Fruit fly (Drosophila melanogaster): ENCODE results near the gene Ubr3.
A peak's percentile ranks its signal among the peaks of the same experiment; 100 is the strongest.

The Ubr3 gene

DNA sequence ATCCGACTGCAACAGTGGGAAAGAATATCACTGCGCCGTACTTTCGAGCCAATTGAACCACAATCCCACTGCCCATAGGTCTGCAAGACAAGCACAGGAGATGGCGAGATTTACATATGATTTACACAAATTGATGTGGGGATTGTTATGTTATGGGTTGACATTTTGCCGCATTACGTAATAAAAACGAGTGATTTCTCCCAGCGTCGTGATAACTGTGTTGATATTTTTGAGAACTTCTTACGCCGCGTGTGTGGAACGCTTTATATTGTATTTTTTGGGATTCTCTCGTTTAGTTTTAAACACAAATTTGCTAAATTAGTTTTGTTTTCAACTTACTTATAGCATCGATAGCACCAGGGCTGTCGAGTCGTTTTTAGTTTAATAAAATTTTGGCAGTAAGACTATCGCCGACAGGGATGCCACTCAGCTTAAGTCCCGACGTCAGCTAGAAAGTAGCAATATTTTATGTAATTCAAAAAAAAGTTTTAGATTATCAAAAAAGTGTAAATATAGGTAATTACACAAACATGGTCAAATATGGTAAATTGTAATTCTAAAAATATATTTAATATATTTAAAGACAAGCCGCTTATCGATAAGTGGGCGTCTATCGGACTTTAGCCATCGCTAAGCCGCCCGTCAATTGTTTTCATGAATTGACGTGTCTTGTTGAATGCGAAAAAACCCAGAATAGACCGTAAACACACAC lies 42.1 kb upstream of the Ubr3 start, which contains the start of the genes CG45089, ND-MNLL and p115:
Gene CG45089 (minus strand): TSS at position 388 of the 712 bp plus-strand sequence.
Gene ND-MNLL (minus strand): TSS at position 388 of the 712 bp plus-strand sequence.
Gene p115 (plus strand): TSS at position 621 of the 712 bp plus-strand sequence.
- TF ChIP-seq CG15710 (tag; optimal IDR thresholded peaks at IDR 0.05) (peak; percentile 38), CG12605 (GFP tag; IDR thresholded peaks at IDR 0.05) (no peak), gl (tag; optimal IDR thresholded peaks at IDR 0.05) (no peak), CG4496 (GFP tag; IDR thresholded peaks at IDR 0.05) (0 out of 3 replicates have a peak, but pooled peaks have one; percentile 26), CG13204 (GFP tag; optimal IDR thresholded peaks at IDR 0.05) (no peak), rn (GFP tag; IDR thresholded peaks at IDR 0.05) (no peak), EcR (GFP tag; optimal IDR thresholded peaks at IDR 0.05) (no peak), CG9948 (tag; optimal IDR thresholded peaks at IDR 0.05) (peak; percentile 20), CG8159 (tag; optimal IDR thresholded peaks at IDR 0.05) (peak; percentile 40), Snoo (tag; optimal IDR thresholded peaks at IDR 0.05) (peak; percentile 10), CG14655 (GFP tag; optimal IDR thresholded peaks at IDR 0.05) (no peak), CG32121 (GFP tag; IDR thresholded peaks at IDR 0.05) (peak; percentile 48; the same call in 1 of the 2 replicates), Pif1A (GFP tag; optimal IDR thresholded peaks at IDR 0.05) (peak; percentile 46), Ets98B (GFP tag; IDR thresholded peaks at IDR 0.05) (peak; percentile 17; the same call in 1 of the 2 replicates), CG17806 (tag; optimal IDR thresholded peaks at IDR 0.05) (peak; percentile 21), Pif1B (GFP tag; optimal IDR thresholded peaks at IDR 0.05) (peak; percentile 32), CG34367 (tag; optimal IDR thresholded peaks at IDR 0.05) (no peak)

- TF ChIP-seq CG4496 (GFP tag; IDR thresholded peaks at IDR 0.05) (no peak), D1 (tag; optimal IDR thresholded peaks at IDR 0.05) (no peak)
Measured at dm6 chrX:7900659-7901058, 35.0 kb upstream of the Ubr3 start.

dm6 chrX:7901153-7902038 lies 34.3 kb upstream of the Ubr3 start, which contains the start of the genes RpS6 and bys:
RpS6 (minus strand) TSS chrX:7901331.
bys (plus strand) TSS chrX:7901880.
- TF ChIP-seq EcR (GFP tag; optimal IDR thresholded peaks at IDR 0.05), result no peak
- peak; percentile 38 for TF ChIP-seq Ets98B (GFP tag; IDR thresholded peaks at IDR 0.05)
- TF ChIP-seq CG17806 (tag; optimal IDR thresholded peaks at IDR 0.05), result no peak
- no peak for TF ChIP-seq CG10348 (GFP tag; IDR thresholded peaks at IDR 0.05)
- TF ChIP-seq Snoo (tag; optimal IDR thresholded peaks at IDR 0.05), result peak; percentile 60
- TF ChIP-seq CG15710 (tag; optimal IDR thresholded peaks at IDR 0.05), result peak; percentile 16
- peak; percentile 28 for TF ChIP-seq CG9948 (tag; optimal IDR thresholded peaks at IDR 0.05)
- peak; percentile 61 for TF ChIP-seq Pif1A (GFP tag; optimal IDR thresholded peaks at IDR 0.05)
- TF ChIP-seq D1 (tag; optimal IDR thresholded peaks at IDR 0.05), result no peak
- TF ChIP-seq gl (tag; optimal IDR thresholded peaks at IDR 0.05), result no peak
- TF ChIP-seq CG34367 (tag; optimal IDR thresholded peaks at IDR 0.05), result peak; percentile 24
- no peak for TF ChIP-seq CG8301 (tag; optimal IDR thresholded peaks at IDR 0.05)
- TF ChIP-seq CG4496 (GFP tag; IDR thresholded peaks at IDR 0.05), result peak; percentile 66
- peak; percentile 16 for TF ChIP-seq CG8159 (tag; optimal IDR thresholded peaks at IDR 0.05)
- TF ChIP-seq CG14655 (GFP tag; optimal IDR thresholded peaks at IDR 0.05), result no peak
- TF ChIP-seq CG12605 (GFP tag; IDR thresholded peaks at IDR 0.05), result peak; percentile 44; the same call in 1 of the 2 replicates
- no peak for TF ChIP-seq CG13204 (GFP tag; optimal IDR thresholded peaks at IDR 0.05)
- peak; percentile 58; the same call in 1 of the 3 replicates for TF ChIP-seq fd96Ca (GFP tag; IDR thresholded peaks at IDR 0.05)
- no peak for TF ChIP-seq CG32121 (GFP tag; IDR thresholded peaks at IDR 0.05)
- TF ChIP-seq rn (GFP tag; IDR thresholded peaks at IDR 0.05), result no peak
- TF ChIP-seq Pif1B (GFP tag; optimal IDR thresholded peaks at IDR 0.05), result no peak

- TF ChIP-seq D1 (tag; optimal IDR thresholded peaks at IDR 0.05), result no peak
- TF ChIP-seq Ets98B (GFP tag; IDR thresholded peaks at IDR 0.05), result peak; percentile 85
- TF ChIP-seq CG10348 (GFP tag; IDR thresholded peaks at IDR 0.05), result 0 out of 2 replicates have a peak, but pooled peaks have one; percentile 31
- peak; percentile 83 for TF ChIP-seq CG8159 (tag; optimal IDR thresholded peaks at IDR 0.05)
- no peak for TF ChIP-seq rn (GFP tag; IDR thresholded peaks at IDR 0.05)
- peak; percentile 89 for TF ChIP-seq CG32121 (GFP tag; IDR thresholded peaks at IDR 0.05)
- peak; percentile 79 for TF ChIP-seq CG15710 (tag; optimal IDR thresholded peaks at IDR 0.05)
- no peak for TF ChIP-seq CG13204 (GFP tag; optimal IDR thresholded peaks at IDR 0.05)
- peak; percentile 85 for TF ChIP-seq CG14655 (GFP tag; optimal IDR thresholded peaks at IDR 0.05)
- peak; percentile 90 for TF ChIP-seq fd96Ca (GFP tag; IDR thresholded peaks at IDR 0.05)
- TF ChIP-seq Snoo (tag; optimal IDR thresholded peaks at IDR 0.05), result peak; percentile 56
- peak; percentile 79 for TF ChIP-seq CG8301 (tag; optimal IDR thresholded peaks at IDR 0.05)
- peak; percentile 70 for TF ChIP-seq CG9948 (tag; optimal IDR thresholded peaks at IDR 0.05)
- peak; percentile 74 for TF ChIP-seq CG17806 (tag; optimal IDR thresholded peaks at IDR 0.05)
- TF ChIP-seq EcR (GFP tag; optimal IDR thresholded peaks at IDR 0.05), result peak; percentile 76
- TF ChIP-seq gl (tag; optimal IDR thresholded peaks at IDR 0.05), result peak; percentile 59
- TF ChIP-seq CG4496 (GFP tag; IDR thresholded peaks at IDR 0.05), result peak; percentile 91
- no peak for TF ChIP-seq Pif1A (GFP tag; optimal IDR thresholded peaks at IDR 0.05)
- TF ChIP-seq CG12605 (GFP tag; IDR thresholded peaks at IDR 0.05), result peak; percentile 66
- peak; percentile 72 for TF ChIP-seq Pif1B (GFP tag; optimal IDR thresholded peaks at IDR 0.05)
- TF ChIP-seq CG34367 (tag; optimal IDR thresholded peaks at IDR 0.05), result peak; percentile 75
Measured at dm6 chrX:7908239-7909068, 27.2 kb upstream of the Ubr3 start, which contains the start of the genes dpr14 and spidey. dpr14 (minus strand) TSS chrX:7908286. spidey (plus strand) TSS chrX:7908931.

Measured in whole organism, pupa.